Fruit fly (Drosophila melanogaster) whole organism: ENCODE data around the gene CG42366.

Source experiments
- CG8478 ChIP-seq: fragments of >200 bp; optimal IDR thresholded peaks from 2 replicates; lab custom pipeline; 2018; ENCODE audit warnings: inconsistent platforms
- Dll ChIP-seq: fragments of >200 bp; optimal IDR thresholded peaks from 2 replicates; lab custom pipeline; 2017
- EcR ChIP-seq, 2 experiments: fragments of >200 bp; optimal IDR thresholded peaks; 2 replicates each; lab custom pipeline; 2017; ENCODE audit warnings: missing biosample characterization in 2 of 2, missing genetic modification characterization in 2 of 2, missing genetic modification reagents in 2 of 2
- pan ChIP-seq: fragments of >200 bp; optimal IDR thresholded peaks from 2 replicates; lab custom pipeline; 2017
- psq ChIP-seq: fragments of >200 bp; optimal IDR thresholded peaks from 2 replicates; lab custom pipeline; 2017
- usp ChIP-seq: fragments of >200 bp; optimal IDR thresholded peaks from 2 replicates; lab custom pipeline; 2017; ENCODE audit warnings: missing biosample characterization, missing genetic modification characterization, mixed read lengths

CG42366 gene

dm6 chr2L:9907320-9908256 is 17.4 kb upstream of the CG42366 start:
- no peak for TF ChIP-seq pan (lab: Kevin White, UChicago)

- TF ChIP-seq usp (no peak), CG8478 (lab: Kevin White, UChicago) (no peak), psq (lab: Kevin White, UChicago) (no peak), Dll (lab: Kevin White, UChicago) (no peak), EcR (GFP tag; optimal IDR thresholded peaks at IDR 0.05; lab: Kevin White, UChicago) (no peak), pan (lab: Kevin White, UChicago) (no peak)
Observed at dm6 chr2L:9908468-9908967, 16.4 kb upstream of the CG42366 start, which contains the start of gene CG13124. Gene CG13124 (minus strand): TSS chr2L:9908633.

dm6 chr2L:9911783-9912182 is 13.2 kb upstream of the CG42366 start:
- TF ChIP-seq EcR (GFP tag; optimal IDR thresholded peaks at IDR 0.05; lab: Kevin White, UChicago) (no peak), Dll (lab: Kevin White, UChicago) (no peak), psq (lab: Kevin White, UChicago) (no peak), pan (lab: Kevin White, UChicago) (no peak), CG8478 (lab: Kevin White, UChicago) (no peak), usp (no peak)

dm6 chr2L:9912570-9913260 is 12.2 kb upstream of the CG42366 start, which contains the start of the genes Etl1 and Srp54:
Gene Etl1 (minus strand): TSS chr2L:9912608.
Gene Srp54 (plus strand): TSS chr2L:9912911.
- TF ChIP-seq pan (lab: Kevin White, UChicago) (no peak), psq (lab: Kevin White, UChicago) (no peak), Dll (lab: Kevin White, UChicago) (no peak), EcR (GFP tag; optimal IDR thresholded peaks at IDR 0.05; lab: Kevin White, UChicago) (no peak), usp (no peak), CG8478 (lab: Kevin White, UChicago) (no peak)

- no peak for TF ChIP-seq psq (lab: Kevin White, UChicago)
- TF ChIP-seq pan (lab: Kevin White, UChicago): no peak
- TF ChIP-seq Dll (lab: Kevin White, UChicago): no peak
- TF ChIP-seq usp: no peak
- TF ChIP-seq CG8478 (lab: Kevin White, UChicago): no peak
- TF ChIP-seq EcR (GFP tag; optimal IDR thresholded peaks at IDR 0.05; lab: Kevin White, UChicago): no peak
Observed at dm6 chr2L:9915011-9915850, 9.7 kb upstream of the CG42366 start, which contains the start of gene yip2. Gene yip2 (plus strand): TSS chr2L:9915253.

- TF ChIP-seq pan (lab: Kevin White, UChicago): no peak
- TF ChIP-seq CG8478 (lab: Kevin White, UChicago): no peak
- no peak for TF ChIP-seq usp
- TF ChIP-seq Dll (lab: Kevin White, UChicago): no peak
- TF ChIP-seq psq (lab: Kevin White, UChicago): no peak
Observed at dm6 chr2L:9918020-9918959, 6.7 kb upstream of the CG42366 start, which contains the start of the genes CG5885 and CG4598. Gene CG5885 (minus strand): TSS chr2L:9918330. Gene CG4598 (plus strand): TSS chr2L:9918618.

dm6 chr2L:9919218-9919617 is 5.7 kb upstream of the CG42366 start:
- no peak for TF ChIP-seq psq (lab: Kevin White, UChicago)
- TF ChIP-seq usp: no peak
- TF ChIP-seq Dll (lab: Kevin White, UChicago): no peak

- no peak for TF ChIP-seq psq (lab: Kevin White, UChicago)
- TF ChIP-seq pan (lab: Kevin White, UChicago): no peak
- no peak for TF ChIP-seq CG8478 (lab: Kevin White, UChicago)
- no peak for TF ChIP-seq usp
- TF ChIP-seq EcR (GFP tag; optimal IDR thresholded peaks at IDR 0.05; lab: Kevin White, UChicago): no peak
- TF ChIP-seq Dll (lab: Kevin White, UChicago): no peak
Observed at dm6 chr2L:9919949-9920348, 5.0 kb upstream of the CG42366 start, which contains the start of gene CG4594. Gene CG4594 (plus strand): TSS chr2L:9920160.

dm6 chr2L:9921401-9921800 is 3.6 kb upstream of the CG42366 start, which contains the start of gene CG4592:
Gene CG4592 (plus strand): TSS chr2L:9921633.
- TF ChIP-seq EcR (GFP tag; optimal IDR thresholded peaks at IDR 0.05; lab: Kevin White, UChicago): no peak
- TF ChIP-seq psq (lab: Kevin White, UChicago): no peak
- no peak for TF ChIP-seq usp
- no peak for TF ChIP-seq pan (lab: Kevin White, UChicago)
- TF ChIP-seq Dll (lab: Kevin White, UChicago): no peak
- TF ChIP-seq CG8478 (lab: Kevin White, UChicago): no peak

dm6 chr2L:9930280-9930679 is 5.3 kb downstream of the CG42366 start, which contains the start of gene CG42367:
Gene CG42367 (plus strand): TSS chr2L:9930580.
- TF ChIP-seq pan (lab: Kevin White, UChicago) (no peak), EcR (GFP tag; optimal IDR thresholded peaks at IDR 0.05; lab: Kevin White, UChicago) (no peak), CG8478 (lab: Kevin White, UChicago) (no peak), psq (lab: Kevin White, UChicago) (no peak), Dll (lab: Kevin White, UChicago) (no peak), usp (no peak)
